Fruit fly (Drosophila melanogaster) whole organism, adult: ENCODE measurements around the gene CG13933.

Experiments used
- CG11617 ChIP-seq: fragments of 200-800 bp; sonication (Bioruptor generic); optimal IDR thresholded peaks from 2 replicates; lab custom pipeline; 2017; ENCODE audit warnings: mild to moderate bottlenecking, missing biosample characterization, missing genetic modification reagents, missing genetic modification characterization
- CG12768 ChIP-seq: fragments of 200-800 bp; sonication (Bioruptor generic); optimal IDR thresholded peaks from 2 replicates; lab custom pipeline; 2017; ENCODE audit warnings: missing biosample characterization, missing genetic modification characterization, mild to moderate bottlenecking, moderate library complexity, missing genetic modification reagents
- CG14711 ChIP-seq: fragments of 200-800 bp; sonication (Bioruptor generic); optimal IDR thresholded peaks from 2 replicates; lab custom pipeline; 2018; ENCODE audit warnings: missing biosample characterization, mild to moderate bottlenecking, missing genetic modification characterization, moderate library complexity
- CG1620 ChIP-seq: fragments of 200-800 bp; sonication (Bioruptor generic); optimal IDR thresholded peaks from 2 replicates; lab custom pipeline; 2016; ENCODE audit warnings: missing biosample characterization, missing genetic modification characterization
- CG33017 ChIP-seq: fragments of 200-800 bp; sonication (Bioruptor generic); optimal IDR thresholded peaks from 2 replicates; lab custom pipeline; 2018; ENCODE audit warnings: missing biosample characterization, mild to moderate bottlenecking, missing genetic modification characterization, moderate library complexity
- CG5204 ChIP-seq: fragments of 200-800 bp; sonication (Bioruptor generic); optimal IDR thresholded peaks from 2 replicates; lab custom pipeline; 2016; ENCODE audit warnings: missing biosample characterization, missing genetic modification characterization
- CG7045 ChIP-seq: fragments of 200-800 bp; sonication (Bioruptor generic); optimal IDR thresholded peaks from 2 replicates; lab custom pipeline; 2017; ENCODE audit warnings: missing biosample characterization, mild to moderate bottlenecking, missing genetic modification characterization
- CG7101 ChIP-seq: fragments of 200-800 bp; sonication (Bioruptor generic); optimal IDR thresholded peaks from 2 replicates; lab custom pipeline; 2018; ENCODE audit warnings: missing biosample characterization, mild to moderate bottlenecking, missing genetic modification characterization, moderate library complexity
- Clk ChIP-seq: fragments of 200-800 bp; sonication (Bioruptor generic); optimal IDR thresholded peaks from 2 replicates; lab custom pipeline; 2017; ENCODE audit warnings: missing biosample characterization, missing genetic modification characterization
- Crg-1 ChIP-seq: fragments of 200-800 bp; sonication (Bioruptor generic); optimal IDR thresholded peaks from 2 replicates; lab custom pipeline; 2016; ENCODE audit warnings: missing biosample characterization, missing genetic modification characterization
- Hr96 ChIP-seq: fragments of 200-800 bp; sonication (Bioruptor generic); optimal IDR thresholded peaks from 2 replicates; lab custom pipeline; 2016; ENCODE audit warnings: missing biosample characterization, missing genetic modification characterization
- Mnt ChIP-seq: fragments of 200-800 bp; sonication (Bioruptor generic); optimal IDR thresholded peaks from 2 replicates; lab custom pipeline; 2016; ENCODE audit warnings: missing biosample characterization, mild to moderate bottlenecking, missing genetic modification characterization
- bab1 ChIP-seq: fragments of 200-800 bp; sonication (Bioruptor generic); optimal IDR thresholded peaks from 3 replicates; lab custom pipeline; 2019; ENCODE audit warnings: missing biosample characterization, mild to moderate bottlenecking, missing genetic modification characterization, moderate library complexity
- cic ChIP-seq: fragments of 200-800 bp; sonication (Bioruptor generic); optimal IDR thresholded peaks from 2 replicates; lab custom pipeline; 2017; ENCODE audit warnings: missing biosample characterization, mild to moderate bottlenecking, missing genetic modification characterization, moderate library complexity
- cnc ChIP-seq, 2 experiments: fragments of >200 bp; optimal IDR thresholded peaks; 2 replicates each; lab custom pipeline; 2017
- kay ChIP-seq: fragments of 200-800 bp; sonication (Bioruptor generic); peaks from one replicate; lab custom pipeline; 2016; ENCODE audit warnings: missing biosample characterization, missing genetic modification characterization, borderline replicate concordance
- ovo ChIP-seq: fragments of 200-800 bp; sonication (Bioruptor generic); optimal IDR thresholded peaks from 2 replicates; lab custom pipeline; 2016; ENCODE audit warnings: missing biosample characterization, missing genetic modification characterization
- pad ChIP-seq: fragments of 200-800 bp; sonication (Bioruptor generic); optimal IDR thresholded peaks from 3 replicates; lab custom pipeline; 2017; ENCODE audit warnings: missing biosample characterization, missing genetic modification characterization, mild to moderate bottlenecking, moderate library complexity, missing genetic modification reagents
- tj ChIP-seq: fragments of 200-800 bp; sonication (Bioruptor generic); optimal IDR thresholded peaks from 3 replicates; lab custom pipeline; 2017; ENCODE audit warnings: missing biosample characterization, mild to moderate bottlenecking, missing genetic modification characterization, moderate library complexity
- toe ChIP-seq: fragments of 200-800 bp; sonication (Bioruptor generic); optimal IDR thresholded peaks from 2 replicates; lab custom pipeline; 2016; ENCODE audit warnings: missing biosample characterization, missing genetic modification characterization

The CG13933 gene

DNA sequence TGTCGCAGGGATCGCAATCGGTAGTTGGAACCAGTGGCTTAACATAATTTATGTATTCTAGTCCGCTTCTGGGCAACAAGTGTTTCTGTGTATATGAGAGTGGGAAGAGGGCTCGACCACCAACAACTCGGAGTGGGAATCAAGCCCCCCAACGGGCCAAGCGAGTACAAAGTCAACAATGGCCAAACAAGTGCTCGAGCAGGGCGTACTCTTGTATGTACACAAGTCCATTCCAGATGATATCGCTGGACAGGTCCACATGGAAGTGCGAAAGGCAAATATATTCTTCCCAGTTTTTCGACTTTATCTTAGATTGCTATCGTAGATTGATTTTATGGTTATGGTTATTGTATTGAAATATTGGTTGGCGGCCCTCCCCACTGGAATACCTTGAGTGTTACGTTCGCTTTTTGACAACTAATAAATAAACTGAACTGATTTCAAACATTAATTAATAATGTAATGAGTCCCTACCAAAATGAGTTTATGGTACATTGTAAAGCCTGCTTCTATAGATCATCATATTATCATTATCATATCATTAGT, 32.3 kb downstream of the CG13933 start:
- TF ChIP-seq ovo (GFP tag; lab: Kevin White, UChicago) = no peak
- peak; percentile 3 for TF ChIP-seq CG7045 (GFP tag; lab: Kevin White, UChicago)
- peak; percentile 64 for TF ChIP-seq cic (GFP tag; lab: Kevin White, UChicago)
- peak; percentile 50 for TF ChIP-seq kay (GFP tag; lab: Kevin White, UChicago)

dm6 chr3L:1741655-1742551, 33.0 kb downstream of the CG13933 start:
- no peak for TF ChIP-seq CG33017
- TF ChIP-seq cnc (optimal IDR thresholded peaks at IDR 0.05; lab: Kevin White, UChicago) = no peak
- no peak for TF ChIP-seq ovo (GFP tag; lab: Kevin White, UChicago)
- no peak for TF ChIP-seq bab1 (GFP tag; lab: Kevin White, UChicago)
- TF ChIP-seq tj (GFP tag; lab: Kevin White, UChicago) = peak; percentile 12
- no peak for TF ChIP-seq Hr96
- TF ChIP-seq CG7045 (GFP tag; lab: Kevin White, UChicago) = no peak
- TF ChIP-seq CG7101 = no peak
- peak; percentile 23 for TF ChIP-seq Mnt (GFP tag; lab: Kevin White, UChicago)
- TF ChIP-seq Crg-1 (GFP tag; lab: Kevin White, UChicago) = no peak
- TF ChIP-seq cic (GFP tag; lab: Kevin White, UChicago) = peak; percentile 66
- TF ChIP-seq pad (GFP tag; lab: Kevin White, UChicago) = peak; percentile 1
- TF ChIP-seq CG1620 = no peak
- TF ChIP-seq CG12768 = peak; percentile 27
- peak; percentile 2 for TF ChIP-seq CG5204 (GFP tag; lab: Kevin White, UChicago)
- no peak for TF ChIP-seq Clk
- no peak for TF ChIP-seq CG11617 (GFP tag; lab: Kevin White, UChicago)

DNA sequence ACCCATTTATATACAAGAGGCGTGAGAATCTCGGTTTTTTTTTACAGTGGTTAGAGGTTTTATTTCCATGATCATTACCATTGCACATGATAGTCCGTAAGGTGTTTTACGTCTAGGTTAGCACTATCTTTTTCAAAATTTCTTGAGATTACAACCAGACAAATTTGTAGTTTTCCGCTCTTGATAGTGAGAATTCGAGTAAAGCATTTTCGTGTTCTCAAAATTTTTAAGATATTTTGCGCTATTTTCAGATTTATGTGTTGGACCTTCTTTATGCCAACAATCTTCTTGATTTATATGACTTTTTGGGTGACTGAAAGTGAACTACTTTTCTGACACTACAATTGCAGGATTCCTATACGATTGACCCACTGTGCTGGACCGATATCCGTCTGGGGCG, 33.8 kb downstream of the CG13933 start:
- TF ChIP-seq toe (GFP tag; lab: Kevin White, UChicago) (peak; percentile 8), CG11617 (GFP tag; lab: Kevin White, UChicago) (no peak), CG5204 (GFP tag; lab: Kevin White, UChicago) (peak; percentile 12)

dm6 chr3L:1740129-1740975, 34.6 kb downstream of the CG13933 start:
- TF ChIP-seq CG5204 (GFP tag; lab: Kevin White, UChicago) (peak; percentile 15), Hr96 (peak; percentile 7), CG14711 (tag; lab: Kevin White, UChicago) (no peak), ovo (GFP tag; lab: Kevin White, UChicago) (no peak), CG7045 (GFP tag; lab: Kevin White, UChicago) (no peak), cic (GFP tag; lab: Kevin White, UChicago) (no peak), tj (GFP tag; lab: Kevin White, UChicago) (peak; percentile 33), Crg-1 (GFP tag; lab: Kevin White, UChicago) (peak; percentile 25), Clk (no peak), bab1 (GFP tag; lab: Kevin White, UChicago) (peak; percentile 16), CG33017 (peak; percentile 44), CG12768 (no peak), pad (GFP tag; lab: Kevin White, UChicago) (no peak)

- peak; percentile 47 for TF ChIP-seq cic (GFP tag; lab: Kevin White, UChicago)
- TF ChIP-seq CG7045 (GFP tag; lab: Kevin White, UChicago) = no peak
- peak; percentile 43 for TF ChIP-seq CG12768
- peak; percentile 90 for TF ChIP-seq tj (GFP tag; lab: Kevin White, UChicago)
Observed at dm6 chr3L:1739522-1740128, 35.3 kb downstream of the CG13933 start.
